Fruit fly (Drosophila melanogaster) whole organism, prepupa: ENCODE results near the gene CG14667.
A peak's percentile ranks its signal among the peaks of the same experiment; 100 is the strongest.

ENCODE experiments used
- Blimp-1 ChIP-seq: fragments of 200-800 bp; sonication (Bioruptor generic); optimal IDR thresholded peaks from 3 replicates; lab custom pipeline; 2017; ENCODE audit warnings: missing biosample characterization, missing genetic modification characterization, mild to moderate bottlenecking, moderate library complexity, missing genetic modification reagents
- CG10631 ChIP-seq: fragments of 200-800 bp; sonication (Bioruptor generic); optimal IDR thresholded peaks from 2 replicates; lab custom pipeline; 2016; ENCODE audit warnings: missing biosample characterization, missing genetic modification characterization
- CG15336 ChIP-seq: fragments of 200-800 bp; sonication (Bioruptor generic); IDR thresholded peaks from 2 replicates; pipeline ENCODE4 v1.3.6; 2022; ENCODE audit warnings: missing biosample characterization, missing genetic modification characterization
- CG1621 ChIP-seq: fragments of 200-800 bp; sonication (Bioruptor generic); optimal IDR thresholded peaks from 3 replicates; lab custom pipeline; 2018; ENCODE audit warnings: missing biosample characterization, mild to moderate bottlenecking, missing genetic modification characterization
- CG16779 ChIP-seq: fragments of 200-800 bp; sonication (Bioruptor generic); optimal IDR thresholded peaks from 3 replicates; lab custom pipeline; 2017; ENCODE audit warnings: missing biosample characterization, mild to moderate bottlenecking, missing genetic modification characterization
- CG3032 ChIP-seq: fragments of 200-800 bp; optimal IDR thresholded peaks from 2 replicates; lab custom pipeline; 2019; ENCODE audit warnings: missing biosample characterization, mild to moderate bottlenecking, missing genetic modification characterization, moderate library complexity
- CG31627 ChIP-seq: fragments of 200-800 bp; sonication (Bioruptor generic); optimal IDR thresholded peaks from 3 replicates; lab custom pipeline; 2016; ENCODE audit warnings: missing biosample characterization, missing genetic modification characterization
- CG32006 ChIP-seq: fragments of 200-800 bp; sonication (Bioruptor generic); optimal IDR thresholded peaks from 3 replicates; lab custom pipeline; 2017; ENCODE audit warnings: missing biosample characterization, mild to moderate bottlenecking, missing genetic modification characterization
- CG34406 ChIP-seq: fragments of 200-800 bp; sonication (Bioruptor generic); optimal IDR thresholded peaks from 3 replicates; lab custom pipeline; 2016; ENCODE audit warnings: missing biosample characterization, missing genetic modification characterization
- CG3919 ChIP-seq: fragments of 200-800 bp; sonication (Bioruptor generic); optimal IDR thresholded peaks from 3 replicates; lab custom pipeline; 2016; ENCODE audit warnings: missing biosample characterization, missing genetic modification characterization
- CG4318 ChIP-seq: fragments of 200-800 bp; sonication (Bioruptor generic); optimal IDR thresholded peaks from 3 replicates; lab custom pipeline; 2017; ENCODE audit warnings: missing biosample characterization, mild to moderate bottlenecking, missing genetic modification characterization
- CG6163 ChIP-seq: fragments of 200-800 bp; sonication (Bioruptor generic); IDR thresholded peaks from 3 replicates; pipeline ENCODE4 v1.3.6; 2022; ENCODE audit warnings: missing biosample characterization, missing genetic modification characterization
- CG6792 ChIP-seq: fragments of 200-800 bp; sonication (Bioruptor generic); optimal IDR thresholded peaks from 3 replicates; lab custom pipeline; 2016; ENCODE audit warnings: missing biosample characterization, missing genetic modification characterization
- CG6808 ChIP-seq: fragments of 200-800 bp; sonication (Bioruptor generic); optimal IDR thresholded peaks from 3 replicates; lab custom pipeline; 2017; ENCODE audit warnings: missing biosample characterization, missing genetic modification characterization, mild to moderate bottlenecking, moderate library complexity, missing genetic modification reagents
- CG6854 ChIP-seq: fragments of 200-800 bp; sonication (Bioruptor generic); optimal IDR thresholded peaks from 2 replicates; lab custom pipeline; 2017; ENCODE audit warnings: missing biosample characterization, mild to moderate bottlenecking, missing genetic modification characterization
- CG8119 ChIP-seq: fragments of 200-800 bp; sonication (Bioruptor generic); IDR thresholded peaks from 3 replicates; pipeline ENCODE4 v1.3.6; 2022; ENCODE audit warnings: missing biosample characterization, missing genetic modification characterization
- CG8319 ChIP-seq: fragments of 200-800 bp; sonication (Bioruptor generic); optimal IDR thresholded peaks from 3 replicates; lab custom pipeline; 2016; ENCODE audit warnings: missing biosample characterization, missing genetic modification characterization
- CG9139 ChIP-seq: fragments of 200-800 bp; sonication (Bioruptor generic); optimal IDR thresholded peaks from 3 replicates; lab custom pipeline; 2017; ENCODE audit warnings: missing biosample characterization, mild to moderate bottlenecking, missing genetic modification characterization
- Eip75B ChIP-seq: fragments of 200-800 bp; sonication (Bioruptor generic); optimal IDR thresholded peaks from 3 replicates; lab custom pipeline; 2016; ENCODE audit warnings: missing biosample characterization, missing genetic modification characterization
- Eip78C ChIP-seq: fragments of 200-800 bp; sonication (Bioruptor generic); peaks from one replicate; lab custom pipeline; 2016; ENCODE audit warnings: missing biosample characterization, missing genetic modification characterization
- Eip93F ChIP-seq: fragments of 200-800 bp; sonication (Bioruptor generic); optimal IDR thresholded peaks from 2 replicates; lab custom pipeline; 2016; ENCODE audit warnings: missing biosample characterization, mild to moderate bottlenecking, missing genetic modification characterization
- Ets21C ChIP-seq: fragments of 200-800 bp; sonication (Bioruptor generic); optimal IDR thresholded peaks from 3 replicates; lab custom pipeline; 2016; ENCODE audit warnings: missing biosample characterization, missing genetic modification characterization
- Ets96B ChIP-seq: fragments of 200-800 bp; optimal IDR thresholded peaks from 2 replicates; lab custom pipeline; 2019; ENCODE audit warnings: missing biosample characterization, mild to moderate bottlenecking, missing genetic modification characterization, moderate library complexity
- Gug ChIP-seq: fragments of 200-800 bp; sonication (Bioruptor generic); IDR thresholded peaks from 2 replicates; pipeline ENCODE4 v1.3.6; 2022; ENCODE audit warnings: missing biosample characterization, missing genetic modification characterization
- Hr38 ChIP-seq: sonication (Bioruptor generic); optimal IDR thresholded peaks from 2 replicates; lab custom pipeline; 2016; ENCODE audit warnings: missing biosample characterization, missing genetic modification characterization
- Hr4 ChIP-seq: fragments of 200-800 bp; sonication (Bioruptor generic); optimal IDR thresholded peaks from 3 replicates; lab custom pipeline; 2016; ENCODE audit warnings: missing biosample characterization, missing genetic modification characterization
- Sox102F ChIP-seq: fragments of 200-800 bp; sonication (Bioruptor generic); optimal IDR thresholded peaks from 2 replicates; lab custom pipeline; 2016; ENCODE audit warnings: missing biosample characterization, mild to moderate bottlenecking, missing genetic modification characterization
- Sox14 ChIP-seq: fragments of 200-800 bp; sonication (Bioruptor generic); optimal IDR thresholded peaks from 3 replicates; lab custom pipeline; 2016; ENCODE audit warnings: missing biosample characterization, missing genetic modification characterization
- Sox15 ChIP-seq: fragments of 200-800 bp; sonication (Bioruptor generic); optimal IDR thresholded peaks from 3 replicates; lab custom pipeline; 2016; ENCODE audit warnings: missing biosample characterization, missing genetic modification characterization
- cyc ChIP-seq: fragments of 200-800 bp; sonication (Bioruptor generic); optimal IDR thresholded peaks from 3 replicates; lab custom pipeline; 2016; ENCODE audit warnings: missing biosample characterization, missing genetic modification characterization
- dsx ChIP-seq: fragments of 200-800 bp; optimal IDR thresholded peaks from 3 replicates; lab custom pipeline; 2019; ENCODE audit warnings: missing biosample characterization, mild to moderate bottlenecking, missing genetic modification characterization, moderate library complexity; ENCODE audit not compliant: poor library complexity, severe bottlenecking
- eg ChIP-seq: fragments of 200-800 bp; sonication (Bioruptor generic); IDR thresholded peaks from 3 replicates; pipeline ENCODE4 v1.3.6; 2022; ENCODE audit warnings: missing biosample characterization, missing genetic modification characterization
- esn ChIP-seq: fragments of 200-800 bp; sonication (Bioruptor generic); optimal IDR thresholded peaks from 2 replicates; lab custom pipeline; 2016; ENCODE audit warnings: missing biosample characterization, mild to moderate bottlenecking, missing genetic modification characterization, moderate library complexity
- fd59A ChIP-seq: fragments of 200-800 bp; sonication (Bioruptor generic); optimal IDR thresholded peaks from 2 replicates; lab custom pipeline; 2017; ENCODE audit warnings: missing biosample characterization, mild to moderate bottlenecking, missing genetic modification characterization, missing genetic modification reagents
- fd85E ChIP-seq: fragments of 200-800 bp; sonication (Bioruptor generic); optimal IDR thresholded peaks from 3 replicates; lab custom pipeline; 2016; ENCODE audit warnings: missing biosample characterization, missing genetic modification characterization
- fkh ChIP-seq: fragments of 200-800 bp; sonication (Bioruptor generic); optimal IDR thresholded peaks from 3 replicates; lab custom pipeline; 2017; ENCODE audit warnings: missing biosample characterization, mild to moderate bottlenecking, missing genetic modification characterization, moderate library complexity
- net ChIP-seq: fragments of 200-800 bp; sonication (Bioruptor generic); optimal IDR thresholded peaks from 3 replicates; lab custom pipeline; 2016; ENCODE audit warnings: missing biosample characterization, missing genetic modification characterization
- pdm3 ChIP-seq: fragments of 200-800 bp; sonication (Bioruptor generic); optimal IDR thresholded peaks from 3 replicates; lab custom pipeline; 2016; ENCODE audit warnings: missing biosample characterization, missing genetic modification characterization
- spab ChIP-seq: fragments of 200-800 bp; sonication (Bioruptor generic); optimal IDR thresholded peaks from 2 replicates; lab custom pipeline; 2017; ENCODE audit warnings: missing biosample characterization, mild to moderate bottlenecking, missing genetic modification characterization, missing genetic modification reagents
- ss ChIP-seq, 2 experiments: fragments of 200-800 bp; sonication (Bioruptor generic); optimal IDR thresholded peaks; 2 replicates in 1 of 2; 3 replicates in 1 of 2; lab custom pipeline; 2017 to 2018; ENCODE audit warnings: mild to moderate bottlenecking in 2 of 2, missing biosample characterization in 2 of 2, missing genetic modification characterization in 2 of 2, moderate library complexity in 1 of 2
- svp ChIP-seq: fragments of 200-800 bp; sonication (Bioruptor generic); peaks from one replicate; lab custom pipeline; 2016; ENCODE audit warnings: missing biosample characterization, missing genetic modification characterization
- topi ChIP-seq: fragments of 200-800 bp; sonication (Bioruptor generic); optimal IDR thresholded peaks from 3 replicates; lab custom pipeline; 2016; ENCODE audit warnings: missing biosample characterization, missing genetic modification characterization

CG14667 gene

DNA sequence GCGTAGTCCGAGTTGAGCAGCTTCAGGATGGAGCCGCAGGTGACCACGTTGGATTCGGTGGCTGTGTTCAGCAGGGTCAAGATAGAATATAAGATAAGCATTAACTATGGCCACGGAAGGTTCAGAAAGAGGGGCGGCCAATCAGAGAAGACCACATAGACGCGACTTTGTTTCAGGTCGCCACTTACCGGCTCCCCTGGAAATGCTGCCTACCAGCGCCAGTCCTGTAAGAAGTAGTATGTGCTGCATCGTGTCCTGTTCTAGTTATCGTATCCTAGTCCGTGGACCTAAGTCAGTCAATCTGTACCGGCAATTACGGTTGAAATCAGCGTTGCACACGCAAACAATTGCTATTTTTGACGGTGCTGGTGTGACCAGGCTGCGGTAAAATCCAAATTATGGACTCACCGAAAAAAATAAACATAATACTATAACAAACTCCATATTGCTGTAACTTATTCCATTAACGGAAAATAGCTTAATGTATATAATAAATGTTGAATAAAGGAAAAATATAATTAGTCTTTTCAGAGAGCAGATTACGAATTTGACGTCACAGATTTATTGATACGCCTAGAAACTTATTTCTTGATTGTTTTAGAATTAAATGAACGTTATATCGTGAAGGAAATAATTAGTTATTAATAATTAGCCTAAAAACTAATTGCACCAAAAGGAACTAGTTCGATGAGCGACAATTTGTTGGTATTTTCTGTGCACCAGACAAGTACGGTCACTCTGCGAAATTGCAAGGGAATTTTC is 20.3 kb upstream of the CG14667 start, which contains the start of the genes CG11999 and CG1161 (continued):
- no peak for TF ChIP-seq Gug
- no peak for TF ChIP-seq CG15336
- peak; percentile 16 for TF ChIP-seq fkh (GFP tag; lab: Kevin White, UChicago)
- TF ChIP-seq Eip93F, result no peak
- TF ChIP-seq CG3032 (tag; lab: Kevin White, UChicago), result no peak
- TF ChIP-seq ss (GFP tag; optimal IDR thresholded peaks at IDR 0.05; lab: Kevin White, UChicago), result no peak
- no peak for TF ChIP-seq CG6808 (GFP tag; lab: Kevin White, UChicago)
- TF ChIP-seq spab (GFP tag; lab: Kevin White, UChicago), result no peak

DNA sequence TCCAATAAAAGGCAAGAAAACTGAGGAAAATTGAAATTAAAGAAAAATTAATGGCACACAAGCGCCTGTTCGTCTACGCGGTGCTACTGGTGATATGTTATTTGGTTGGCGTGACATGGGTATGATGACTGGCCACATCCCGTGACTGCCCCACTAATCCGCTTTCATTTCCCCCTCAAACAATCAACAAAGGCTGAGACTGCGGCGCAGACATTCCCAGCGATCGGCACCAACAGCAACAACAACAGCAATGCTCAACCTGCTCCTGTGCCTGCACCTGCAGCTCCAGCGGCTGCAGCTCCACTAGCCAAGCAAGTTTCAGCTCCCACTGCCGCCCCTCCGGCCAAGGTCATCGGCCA is 19.7 kb upstream of the CG14667 start:
- TF ChIP-seq CG34406 (GFP tag; lab: Kevin White, UChicago) (no peak), Eip75B (no peak), eg (GFP tag; lab: Robert Waterston, UW) (no peak), fkh (GFP tag; lab: Kevin White, UChicago) (no peak), CG8319 (GFP tag; lab: Kevin White, UChicago) (no peak), Gug (no peak), cyc (GFP tag; lab: Kevin White, UChicago) (no peak)

dm6 chr3R:5357935-5358414 is 16.8 kb upstream of the CG14667 start, which contains the start of gene Prosbeta7:
Gene Prosbeta7 (minus strand): TSS chr3R:5358364.
- TF ChIP-seq CG9139 (GFP tag; lab: Kevin White, UChicago) (no peak), fkh (GFP tag; lab: Kevin White, UChicago) (no peak), Sox14 (GFP tag; lab: Kevin White, UChicago) (peak; percentile 27), CG6854 (GFP tag; lab: Kevin White, UChicago) (peak; percentile 55), CG1621 (peak; percentile 45), CG6163 (GFP tag; lab: Robert Waterston, UW) (0 out of 3 replicates have a peak, but pooled peaks have one; percentile 6), CG6792 (no peak), Eip78C (peak; percentile 27)

dm6 chr3R:5361681-5362319 is 13.0 kb upstream of the CG14667 start:
- TF ChIP-seq Sox14 (GFP tag; lab: Kevin White, UChicago) (peak; percentile 95), CG6808 (GFP tag; lab: Kevin White, UChicago) (no peak), CG9139 (GFP tag; lab: Kevin White, UChicago) (peak; percentile 78), CG16779 (tag; lab: Kevin White, UChicago) (no peak), CG8119 (GFP tag; lab: Robert Waterston, UW) (peak; percentile 95), Gug (peak; percentile 87), dsx (peak; percentile 89), Sox15 (GFP tag; lab: Kevin White, UChicago) (peak; percentile 78), Ets21C (GFP tag; lab: Kevin White, UChicago) (peak; percentile 85), CG10631 (GFP tag; lab: Kevin White, UChicago) (peak; percentile 92), Ets96B (tag; lab: Kevin White, UChicago) (peak; percentile 93), CG6792 (peak; percentile 90), svp (GFP tag; lab: Kevin White, UChicago) (peak; percentile 92), CG31627 (GFP tag; lab: Kevin White, UChicago) (peak; percentile 90), Sox102F (GFP tag; lab: Kevin White, UChicago) (peak; percentile 91), topi (GFP tag; lab: Kevin White, UChicago) (peak; percentile 92), Hr38 (GFP tag; lab: Kevin White, UChicago) (peak; percentile 56), Hr4 (GFP tag; lab: Kevin White, UChicago) (peak; percentile 96), CG32006 (GFP tag; lab: Kevin White, UChicago) (peak; percentile 94), Blimp-1 (GFP tag; lab: Kevin White, UChicago) (peak; percentile 42), CG3919 (GFP tag; lab: Kevin White, UChicago) (peak; percentile 96), pdm3 (peak; percentile 91), net (GFP tag; lab: Kevin White, UChicago) (peak; percentile 92), eg (GFP tag; lab: Robert Waterston, UW) (peak; percentile 95), CG4318 (GFP tag; lab: Kevin White, UChicago) (peak; percentile 86), fd85E (GFP tag; lab: Kevin White, UChicago) (peak; percentile 74), CG34406 (GFP tag; lab: Kevin White, UChicago) (peak; percentile 84), fd59A (GFP tag; lab: Kevin White, UChicago) (peak; percentile 85), esn (GFP tag; lab: Kevin White, UChicago) (peak; percentile 94)
